Fruit fly (Drosophila melanogaster): ENCODE measurements around the gene CTCF.

The CTCF gene

DNA sequence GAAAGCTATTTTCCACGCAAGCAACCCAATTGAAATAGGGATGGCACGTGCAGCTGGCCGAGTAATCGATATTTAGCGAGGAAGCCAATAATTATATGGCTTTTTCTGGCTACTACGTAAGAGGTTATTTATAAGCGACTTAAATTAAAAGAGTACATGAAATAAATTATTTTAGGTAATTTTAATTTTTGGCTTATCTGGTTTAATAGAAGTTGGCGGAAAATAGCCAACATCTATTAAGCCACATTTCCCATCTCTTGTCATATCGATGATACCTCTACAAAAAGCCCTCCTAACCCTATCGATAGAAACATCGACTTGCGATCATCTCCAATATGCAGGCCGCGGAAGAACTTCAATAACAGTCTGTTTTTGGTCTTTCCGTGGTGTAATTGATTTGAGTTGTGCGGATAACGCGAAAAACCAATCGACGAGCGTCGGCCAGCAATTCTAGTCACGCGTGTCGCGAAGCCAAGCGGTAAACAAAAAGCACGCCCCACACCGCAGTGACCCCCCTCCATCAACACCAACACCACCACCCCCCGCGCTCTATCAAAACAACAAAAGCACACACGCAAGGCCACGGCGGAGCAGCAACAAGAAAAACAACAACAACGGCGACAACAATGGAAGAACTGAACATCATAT is 8.4 kb downstream of the CTCF start, which contains the start of the genes Srp19 and qm (continued):
- TF ChIP-seq NfI (GFP tag; optimal IDR thresholded peaks at IDR 0.05) (peak; percentile 0), croc (GFP tag; conservative IDR thresholded peaks at IDR 0.05) (no peak), dmrt11E (tag; optimal IDR thresholded peaks at IDR 0.05) (peak; percentile 23), slou (GFP tag; optimal IDR thresholded peaks at IDR 0.05) (peak; percentile 8), CG9437 (GFP tag; optimal IDR thresholded peaks at IDR 0.05) (no peak), scrt (GFP tag; optimal IDR thresholded peaks at IDR 0.05) (no peak), jing (GFP tag; optimal IDR thresholded peaks at IDR 0.05) (no peak), CG18011 (GFP tag; optimal IDR thresholded peaks at IDR 0.05) (no peak), sens (GFP tag) (peak; percentile 84), fru (optimal IDR thresholded peaks at IDR 0.05) (no peak), CG1647 (GFP tag; optimal IDR thresholded peaks at IDR 0.05) (peak; percentile 5), Sry-δ (GFP tag; optimal IDR thresholded peaks at IDR 0.05) (peak; percentile 94), Jarid2 (GFP tag; optimal IDR thresholded peaks at IDR 0.05) (peak; percentile 86), CG12071 (GFP tag; optimal IDR thresholded peaks at IDR 0.05) (peak; percentile 55), crp (GFP tag; optimal IDR thresholded peaks at IDR 0.05) (no peak), nau (GFP tag; optimal IDR thresholded peaks at IDR 0.05) (peak; percentile 29), CG32772 (GFP tag; IDR thresholded peaks at IDR 0.05) (peak; percentile 58), CHES-1-like (GFP tag; optimal IDR thresholded peaks at IDR 0.05) (peak; percentile 16), Neu2 (GFP tag; optimal IDR thresholded peaks at IDR 0.05; ENCODE audit: borderline replicate concordance) (no peak), Hsf (GFP tag; optimal IDR thresholded peaks at IDR 0.05) (peak; percentile 56), ssp (GFP tag; IDR thresholded peaks at IDR 0.05) (no peak; the same call in none of the 2 replicates), CG14014 (GFP tag; IDR thresholded peaks at IDR 0.05) (peak; percentile 45), Antp (GFP tag; optimal IDR thresholded peaks at IDR 0.05) (peak; percentile 60), aop (GFP tag; IDR thresholded peaks at IDR 0.05) (peak; percentile 53; the same call in 1 of the 2 replicates), D (optimal IDR thresholded peaks at IDR 0.05) (no peak), D (GFP tag; optimal IDR thresholded peaks at IDR 0.05) (peak; percentile 26), CG9727 (GFP tag; optimal IDR thresholded peaks at IDR 0.05) (peak; percentile 28), CG18599 (GFP tag; optimal IDR thresholded peaks at IDR 0.05) (peak; percentile 36), CG7271 (tag; optimal IDR thresholded peaks at IDR 0.05) (no peak), bigmax (GFP tag; optimal IDR thresholded peaks at IDR 0.05) (no peak), CG2889 (GFP tag; IDR thresholded peaks at IDR 0.05) (no peak), Doc2 (GFP tag; IDR thresholded peaks at IDR 0.05) (no peak), slbo (GFP tag; IDR thresholded peaks at IDR 0.05) (peak; percentile 67; the same call in 1 of the 2 replicates), tgo (GFP tag; IDR thresholded peaks at IDR 0.05) (peak; percentile 28), CG10274 (GFP tag; optimal IDR thresholded peaks at IDR 0.05) (no peak), unc-4 (GFP tag; IDR thresholded peaks at IDR 0.05; ENCODE audit: partially characterized antibody) (peak; percentile 87), PHDP (tag; optimal IDR thresholded peaks at IDR 0.05) (no peak), CG14965 (GFP tag; optimal IDR thresholded peaks at IDR 0.05; ENCODE audit: borderline replicate concordance) (no peak), E2f1 (GFP tag; IDR thresholded peaks at IDR 0.05) (no peak), dysf (GFP tag; IDR thresholded peaks at IDR 0.05) (peak; percentile 64), otp (GFP tag; IDR thresholded peaks at IDR 0.05) (0 out of 3 replicates have a peak, but pooled peaks have one; percentile 5), tll (GFP tag; optimal IDR thresholded peaks at IDR 0.05) (peak; percentile 6 to 63), CG1603 (tag; optimal IDR thresholded peaks at IDR 0.05) (peak; percentile 11), sr (GFP tag; IDR thresholded peaks at IDR 0.05) (0 out of 3 replicates have a peak, but pooled peaks have one; percentile 20), Mrtf (GFP tag; IDR thresholded peaks at IDR 0.05) (no peak), TFAM (GFP tag; optimal IDR thresholded peaks at IDR 0.05) (no peak), wor (GFP tag; IDR thresholded peaks at IDR 0.05) (peak; percentile 11; the same call in 1 of the 2 replicates), Stat92E (GFP tag; optimal IDR thresholded peaks at IDR 0.05) (peak in 1 of 3 experiments; percentile 48), CG9609 (GFP tag; optimal IDR thresholded peaks at IDR 0.05) (no peak)
